Fruit fly (Drosophila melanogaster) whole organism, pupa: Measurements from ENCODE around the gene Top1.

Experiments used
- CG15710 ChIP-seq: fragments of 200-800 bp; sonication (Bioruptor generic); optimal IDR thresholded peaks from 2 replicates; lab custom pipeline; 2018; ENCODE audit warnings: missing biosample characterization, mild to moderate bottlenecking, missing genetic modification characterization, moderate library complexity
- CG17806 ChIP-seq: fragments of 200-800 bp; sonication (Bioruptor generic); optimal IDR thresholded peaks from 2 replicates; lab custom pipeline; 2018; ENCODE audit warnings: missing biosample characterization, mild to moderate bottlenecking, missing genetic modification characterization, moderate library complexity
- CG32121 ChIP-seq: fragments of 200-800 bp; sonication (Bioruptor generic); IDR thresholded peaks from 2 replicates; pipeline ENCODE4 v1.3.6; 2022; ENCODE audit warnings: missing biosample characterization, missing genetic modification characterization
- CG8159 ChIP-seq: fragments of 200-800 bp; sonication (Bioruptor generic); optimal IDR thresholded peaks from 3 replicates; lab custom pipeline; 2018; ENCODE audit warnings: missing biosample characterization, mild to moderate bottlenecking, missing genetic modification characterization, moderate library complexity
- D1 ChIP-seq: fragments of 200-800 bp; sonication (Bioruptor generic); optimal IDR thresholded peaks from 2 replicates; lab custom pipeline; 2018; ENCODE audit warnings: missing biosample characterization, mild to moderate bottlenecking, missing genetic modification characterization, moderate library complexity
- EcR ChIP-seq: fragments of 200-800 bp; sonication (Bioruptor generic); optimal IDR thresholded peaks from 3 replicates; lab custom pipeline; 2019; ENCODE audit warnings: missing biosample characterization, missing genetic modification characterization, mild to moderate bottlenecking, moderate library complexity, missing genetic modification reagents
- Ets98B ChIP-seq: fragments of 200-800 bp; sonication (Bioruptor generic); IDR thresholded peaks from 2 replicates; pipeline ENCODE4 v1.3.6; 2022; ENCODE audit warnings: missing biosample characterization, missing genetic modification characterization
- Snoo ChIP-seq: fragments of 200-800 bp; sonication (Bioruptor generic); optimal IDR thresholded peaks from 3 replicates; lab custom pipeline; 2017; ENCODE audit warnings: missing biosample characterization, mild to moderate bottlenecking, missing genetic modification characterization, inconsistent platforms

dm6 chrX:15360961-15361360 is 41.7 kb downstream of the Top1 start, which contains the start of gene Pp1-13C:
- no peak for TF ChIP-seq CG8159 (tag; lab: Kevin White, UChicago)
- TF ChIP-seq Ets98B (GFP tag; lab: Robert Waterston, UW), result no peak
- TF ChIP-seq D1 (tag; lab: Kevin White, UChicago), result no peak
- no peak for TF ChIP-seq Snoo (tag; lab: Kevin White, UChicago)
- no peak for TF ChIP-seq CG32121 (GFP tag; lab: Robert Waterston, UW)
- TF ChIP-seq CG15710, result no peak
- TF ChIP-seq CG17806 (tag; lab: Kevin White, UChicago), result no peak
- TF ChIP-seq EcR, result no peak
